Worm (Caenorhabditis elegans) whole organism, L4 larva: ENCODE data around the gene spr-2.

ENCODE experiments used
- ama-1 ChIP-seq: fragments of 150-350 bp; optimal IDR thresholded peaks from 2 replicates; lab custom pipeline; 2014; ENCODE audit warnings: inconsistent platforms, mixed read lengths
- ceh-32 ChIP-seq: sonication (generic microtip); optimal IDR thresholded peaks from 2 replicates; lab custom pipeline; 2016; ENCODE audit warnings: mild to moderate bottlenecking, missing genetic modification characterization, missing compliant biosample characterization; ENCODE audit not compliant: poor library complexity
- egl-27 ChIP-seq: sonication (generic microtip); optimal IDR thresholded peaks from 3 replicates; lab custom pipeline; 2017; ENCODE audit warnings: missing biosample characterization, missing genetic modification reagents, missing genetic modification characterization
- egl-43 ChIP-seq: fragments of 200-800 bp; sonication (Bioruptor generic); IDR thresholded peaks from 2 replicates; pipeline ENCODE4 v1.3.6; 2022; ENCODE audit warnings: missing genetic modification reagents, missing genetic modification characterization, missing compliant biosample characterization
- lin-13 ChIP-seq: fragments of 150-350 bp; optimal IDR thresholded peaks from 2 replicates; lab custom pipeline; 2014; ENCODE audit warnings: missing biosample characterization, missing genetic modification reagents, missing genetic modification characterization
- nhr-11 ChIP-seq: fragments of 150-350 bp; optimal IDR thresholded peaks from 2 replicates; lab custom pipeline; 2014; ENCODE audit warnings: missing biosample characterization, missing genetic modification characterization
- nhr-237 ChIP-seq: sonication (generic microtip); optimal IDR thresholded peaks from 2 replicates; lab custom pipeline; 2017; ENCODE audit warnings: missing biosample characterization, missing genetic modification characterization
- skn-1 ChIP-seq: fragments of 150-350 bp; optimal IDR thresholded peaks from 2 replicates; lab custom pipeline; 2014; ENCODE audit warnings: missing biosample characterization, missing genetic modification characterization
- spr-1 ChIP-seq: sonication (generic microtip); optimal IDR thresholded peaks from 2 replicates; lab custom pipeline; 2016; ENCODE audit warnings: mild to moderate bottlenecking, missing genetic modification characterization, missing compliant biosample characterization
- zfp-3 ChIP-seq: fragments of 200-800 bp; sonication (Bioruptor generic); conservative IDR thresholded peaks from 2 replicates; pipeline ENCODE4 v1.3.6; 2022; ENCODE audit warnings: missing genetic modification reagents, missing genetic modification characterization, missing compliant biosample characterization

DNA sequence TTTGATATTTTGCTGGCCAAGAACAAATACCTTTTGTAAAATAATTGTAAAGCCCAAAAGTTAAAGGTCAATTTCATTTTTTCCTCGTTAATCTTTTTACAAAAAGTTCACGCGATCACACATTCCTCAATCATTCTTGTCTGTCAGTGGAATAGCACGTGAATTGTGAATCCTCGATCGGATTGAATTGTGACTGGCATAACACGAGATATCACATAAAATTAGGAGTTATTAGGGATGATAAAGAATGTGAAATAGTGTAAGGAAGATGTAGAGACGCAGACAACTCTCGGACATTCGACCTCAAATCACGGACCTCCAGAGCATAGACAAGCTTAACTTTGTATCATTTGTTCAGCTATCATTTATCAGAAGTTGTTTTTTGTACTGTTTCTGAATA, 14.9 kb downstream of the spr-2 start, which contains the start of gene C27B7.6:
- TF ChIP-seq nhr-237 (tag; lab: Kevin White, UChicago) (no peak), ama-1 (lab: Kevin White, UChicago) (no peak), zfp-3 (GFP tag; lab: Robert Waterston, UW) (no peak), spr-1 (tag; lab: Kevin White, UChicago) (no peak), skn-1 (tag; lab: Kevin White, UChicago) (no peak), egl-27 (tag; lab: Kevin White, UChicago) (no peak), lin-13 (GFP tag; lab: Kevin White, UChicago) (no peak), nhr-11 (tag; lab: Kevin White, UChicago) (no peak), ceh-32 (tag; lab: Kevin White, UChicago) (no peak), egl-43 (GFP tag; lab: Robert Waterston, UW) (no peak)
